Worm (Caenorhabditis elegans) whole organism, late embryonic: ENCODE data around the gene inx-1.

Experiments used
- C38D4.7 ChIP-seq: fragments of 200-800 bp; sonication (Bioruptor generic); optimal IDR thresholded peaks from 2 replicates; lab custom pipeline; 2018; ENCODE audit warnings: mild to moderate bottlenecking, missing genetic modification characterization, moderate library complexity, missing compliant biosample characterization
- K09A11.1 ChIP-seq: sonication (generic microtip); optimal IDR thresholded peaks from 2 replicates; lab custom pipeline; 2017; ENCODE audit warnings: antibody characterized with exemption, mild to moderate bottlenecking, missing genetic modification characterization, missing compliant biosample characterization; ENCODE audit not compliant: insufficient read depth
- T23F11.4 ChIP-seq: fragments of 200-800 bp; sonication (Bioruptor generic); optimal IDR thresholded peaks from 2 replicates; lab custom pipeline; 2018; ENCODE audit warnings: mild to moderate bottlenecking, missing genetic modification characterization, missing compliant biosample characterization
- ahr-1 ChIP-seq: sonication (generic microtip); optimal IDR thresholded peaks from 2 replicates; lab custom pipeline; 2016; ENCODE audit warnings: missing genetic modification characterization, missing compliant biosample characterization
- ceh-18 ChIP-seq: sonication (generic microtip); optimal IDR thresholded peaks from 2 replicates; lab custom pipeline; 2016; ENCODE audit warnings: missing genetic modification characterization, missing compliant biosample characterization
- ceh-2 ChIP-seq: sonication (generic microtip); optimal IDR thresholded peaks from 2 replicates; lab custom pipeline; 2016; ENCODE audit warnings: missing genotype, missing genetic modification characterization, missing compliant biosample characterization
- ceh-30 ChIP-seq: fragments of 150-350 bp; optimal IDR thresholded peaks from 2 replicates; lab custom pipeline; 2014; ENCODE audit warnings: missing biosample characterization, missing genetic modification characterization
- ceh-6 ChIP-seq: fragments of 200-800 bp; sonication (Bioruptor generic); optimal IDR thresholded peaks from 2 replicates; lab custom pipeline; 2018; ENCODE audit warnings: mild to moderate bottlenecking, missing genetic modification characterization, missing compliant biosample characterization
- ceh-9 ChIP-seq: sonication (generic microtip); optimal IDR thresholded peaks from 2 replicates; lab custom pipeline; 2016; ENCODE audit warnings: mild to moderate bottlenecking, missing genetic modification characterization, inconsistent platforms, missing compliant biosample characterization
- dve-1 ChIP-seq: sonication (generic microtip); optimal IDR thresholded peaks from 2 replicates; lab custom pipeline; 2017; ENCODE audit warnings: antibody characterized with exemption, mild to moderate bottlenecking, missing genetic modification characterization, missing compliant biosample characterization
- elt-2 ChIP-seq: sonication (generic microtip); optimal IDR thresholded peaks from 2 replicates; lab custom pipeline; 2016; ENCODE audit warnings: missing genetic modification reagents, missing genetic modification characterization, missing compliant biosample characterization
- elt-4 ChIP-seq: sonication (generic microtip); optimal IDR thresholded peaks from 2 replicates; lab custom pipeline; 2016; ENCODE audit warnings: missing genetic modification characterization, missing compliant biosample characterization
- ets-4 ChIP-seq: sonication (generic microtip); optimal IDR thresholded peaks from 2 replicates; lab custom pipeline; 2016; ENCODE audit warnings: missing genetic modification characterization, missing compliant biosample characterization
- eyg-1 ChIP-seq: sonication (generic microtip); optimal IDR thresholded peaks from 2 replicates; lab custom pipeline; 2016; ENCODE audit warnings: missing genotype, missing genetic modification characterization, missing compliant biosample characterization
- fax-1 ChIP-seq: sonication (generic microtip); optimal IDR thresholded peaks from 2 replicates; lab custom pipeline; 2016; ENCODE audit warnings: missing genotype, missing genetic modification characterization, missing compliant biosample characterization
- fkh-10 ChIP-seq: fragments of 150-350 bp; optimal IDR thresholded peaks from 2 replicates; lab custom pipeline; 2014; ENCODE audit warnings: missing biosample characterization, missing genetic modification reagents, missing genetic modification characterization
- gmeb-2 ChIP-seq: sonication (generic microtip); optimal IDR thresholded peaks from 2 replicates; lab custom pipeline; 2016; ENCODE audit warnings: missing genetic modification characterization, inconsistent platforms, missing compliant biosample characterization
- hlh-13 ChIP-seq: fragments of 200-800 bp; sonication (Bioruptor generic); optimal IDR thresholded peaks from 2 replicates; lab custom pipeline; 2018; ENCODE audit warnings: mild to moderate bottlenecking, missing genetic modification characterization, missing compliant biosample characterization
- hlh-15 ChIP-seq: sonication (generic microtip); optimal IDR thresholded peaks from 2 replicates; lab custom pipeline; 2016; ENCODE audit warnings: missing genetic modification characterization, missing compliant biosample characterization
- hlh-30 ChIP-seq: sonication (generic microtip); optimal IDR thresholded peaks from 2 replicates; lab custom pipeline; 2017; ENCODE audit warnings: antibody characterized with exemption, missing genetic modification characterization, missing compliant biosample characterization; ENCODE audit not compliant: insufficient read depth
- hlh-6 ChIP-seq: sonication (generic microtip); optimal IDR thresholded peaks from 2 replicates; lab custom pipeline; 2016; ENCODE audit warnings: missing genotype, missing genetic modification characterization, missing compliant biosample characterization
- lin-11 ChIP-seq: fragments of 200-800 bp; sonication (Bioruptor generic); optimal IDR thresholded peaks from 2 replicates; lab custom pipeline; 2018; ENCODE audit warnings: mild to moderate bottlenecking, missing genetic modification characterization, missing compliant biosample characterization
- nfya-1 ChIP-seq: sonication (generic microtip); optimal IDR thresholded peaks from 2 replicates; lab custom pipeline; 2017; ENCODE audit warnings: missing genetic modification characterization, mild to moderate bottlenecking, missing compliant biosample characterization, antibody characterized with exemption, moderate library complexity
- nhr-232 ChIP-seq: sonication (generic microtip); optimal IDR thresholded peaks from 2 replicates; lab custom pipeline; 2016; ENCODE audit warnings: missing genetic modification characterization, missing compliant biosample characterization
- npax-4 ChIP-seq: sonication (generic microtip); optimal IDR thresholded peaks from 2 replicates; lab custom pipeline; 2016; ENCODE audit warnings: missing genetic modification characterization, missing compliant biosample characterization
- odd-2 ChIP-seq: sonication (generic microtip); optimal IDR thresholded peaks from 2 replicates; lab custom pipeline; 2017; ENCODE audit warnings: antibody characterized with exemption, mild to moderate bottlenecking, missing genetic modification characterization, missing compliant biosample characterization
- pag-3 ChIP-seq: sonication (generic microtip); optimal IDR thresholded peaks from 2 replicates; lab custom pipeline; 2016; ENCODE audit warnings: missing compliant biosample characterization, missing genetic modification characterization, borderline replicate concordance
- pat-9 ChIP-seq: fragments of 200-800 bp; sonication (Bioruptor generic); optimal IDR thresholded peaks from 2 replicates; lab custom pipeline; 2018; ENCODE audit warnings: mild to moderate bottlenecking, missing genetic modification characterization, moderate library complexity, missing compliant biosample characterization
- pax-1 ChIP-seq: fragments of 150-350 bp; optimal IDR thresholded peaks from 2 replicates; lab custom pipeline; 2014; ENCODE audit warnings: missing biosample characterization, missing genetic modification characterization
- pha-4 ChIP-seq: fragments of 150-350 bp; optimal IDR thresholded peaks from 2 replicates; lab custom pipeline; 2018; ENCODE audit warnings: missing biosample characterization, missing genetic modification reagents, missing genetic modification characterization
- pqm-1 ChIP-seq: sonication (generic microtip); optimal IDR thresholded peaks from 2 replicates; lab custom pipeline; 2016; ENCODE audit warnings: missing genetic modification characterization, missing compliant biosample characterization
- pros-1 ChIP-seq: fragments of 150-350 bp; optimal IDR thresholded peaks from 2 replicates; lab custom pipeline; 2014; ENCODE audit warnings: missing biosample characterization, missing genetic modification reagents, missing genetic modification characterization
- ref-2 ChIP-seq: sonication (generic microtip); optimal IDR thresholded peaks from 2 replicates; lab custom pipeline; 2016; ENCODE audit warnings: missing genetic modification characterization, missing compliant biosample characterization
- sox-2 ChIP-seq: fragments of 200-800 bp; sonication (Bioruptor generic); IDR thresholded peaks from 2 replicates; pipeline ENCODE4 v1.3.6; 2022; ENCODE audit warnings: missing genetic modification reagents, missing genetic modification characterization, missing compliant biosample characterization
- syd-9 ChIP-seq: sonication (generic microtip); optimal IDR thresholded peaks from 2 replicates; lab custom pipeline; 2016; ENCODE audit warnings: mild to moderate bottlenecking, missing genetic modification characterization, moderate library complexity, missing compliant biosample characterization
- tbx-2 ChIP-seq: sonication (generic microtip); optimal IDR thresholded peaks from 2 replicates; lab custom pipeline; 2016; ENCODE audit warnings: missing genetic modification characterization, missing compliant biosample characterization
- tbx-7 ChIP-seq: sonication (generic microtip); optimal IDR thresholded peaks from 2 replicates; lab custom pipeline; 2016; ENCODE audit warnings: missing genotype, missing genetic modification characterization, missing compliant biosample characterization
- unc-3 ChIP-seq, 2 experiments: fragments of 200-800 bp in 1 of 2; sonication (Bioruptor generic) in 1 of 2; sonication (generic microtip) in 1 of 2; conservative IDR thresholded peaks in 1 of 2; optimal IDR thresholded peaks in 1 of 2; 2 replicates each; pipeline versions ENCODE4 v1.3.6 to Lab custom; 2016 to 2022; ENCODE audit warnings: missing compliant biosample characterization in 2 of 2, missing genetic modification characterization in 2 of 2, missing genetic modification reagents in 1 of 2
- unc-42 ChIP-seq: sonication (generic microtip); optimal IDR thresholded peaks from 2 replicates; lab custom pipeline; 2016; ENCODE audit warnings: missing genotype, missing genetic modification characterization, missing compliant biosample characterization
- unc-55 ChIP-seq: sonication (generic microtip); optimal IDR thresholded peaks from 2 replicates; lab custom pipeline; 2017; ENCODE audit warnings: missing biosample characterization, missing genetic modification reagents, missing genetic modification characterization
- unc-86 ChIP-seq: sonication (generic microtip); optimal IDR thresholded peaks from 2 replicates; lab custom pipeline; 2016; ENCODE audit warnings: missing genetic modification characterization, missing compliant biosample characterization
- zip-5 ChIP-seq: sonication (generic microtip); optimal IDR thresholded peaks from 2 replicates; lab custom pipeline; 2016; ENCODE audit warnings: missing genetic modification characterization, missing compliant biosample characterization

Gene inx-1

ce11 chrX:6913989-6914388, 42.2 kb downstream of the inx-1 start, which contains the start of gene nhx-4:
Gene nhx-4, plus strand, starts transcription at chrX:6914289.
- TF ChIP-seq hlh-15 (no peak), zip-5 (tag; lab: Kevin White, UChicago) (no peak), nhr-232 (tag; lab: Kevin White, UChicago) (no peak), gmeb-2 (tag; lab: Kevin White, UChicago) (no peak), pax-1 (tag; lab: Kevin White, UChicago) (no peak), ref-2 (tag; lab: Kevin White, UChicago) (no peak), elt-4 (tag; lab: Kevin White, UChicago) (no peak)

- no peak for TF ChIP-seq syd-9
- peak; percentile 76 for TF ChIP-seq elt-2
- TF ChIP-seq ceh-30: no peak
These were observed 50.6 kb downstream of the inx-1 start for ce11 chrX:6905581-6905980.

ce11 chrX:6904064-6904771, 52.0 kb downstream of the inx-1 start, which contains the start of gene sid-5:
Gene sid-5, plus strand, starts transcription at chrX:6904721.
- TF ChIP-seq unc-42 (tag; lab: Kevin White, UChicago): no peak
- TF ChIP-seq pros-1 (tag; lab: Kevin White, UChicago): no peak
- no peak for TF ChIP-seq sox-2 (GFP tag; lab: Robert Waterston, UW)
- no peak for TF ChIP-seq C38D4.7 (GFP tag; lab: Kevin White, UChicago)
- TF ChIP-seq T23F11.4: no peak
- TF ChIP-seq, all 69 proteins: peak for 0

- TF ChIP-seq fkh-10 (GFP tag; lab: Kevin White, UChicago) (no peak), ceh-18 (tag; lab: Kevin White, UChicago) (peak; percentile 33), pax-1 (tag; lab: Kevin White, UChicago) (no peak), ahr-1 (tag; lab: Kevin White, UChicago) (no peak), unc-42 (tag; lab: Kevin White, UChicago) (no peak), nhr-232 (tag; lab: Kevin White, UChicago) (peak; percentile 50), gmeb-2 (tag; lab: Kevin White, UChicago) (peak; percentile 76), hlh-30 (tag; lab: Kevin White, UChicago) (no peak), pros-1 (tag; lab: Kevin White, UChicago) (no peak), ceh-6 (GFP tag; lab: Kevin White, UChicago) (peak; percentile 75), zip-5 (tag; lab: Kevin White, UChicago) (no peak), elt-2 (peak; percentile 77), lin-11 (tag; lab: Kevin White, UChicago) (peak; percentile 63), hlh-13 (GFP tag; lab: Kevin White, UChicago) (no peak), npax-4 (tag; lab: Kevin White, UChicago) (peak; percentile 38), fax-1 (tag; lab: Kevin White, UChicago) (peak; percentile 57), ref-2 (tag; lab: Kevin White, UChicago) (peak; percentile 41), pat-9 (peak; percentile 68), eyg-1 (tag; lab: Kevin White, UChicago) (no peak), sox-2 (GFP tag; lab: Robert Waterston, UW) (peak; percentile 35; the same call in 1 of the 2 replicates), hlh-6 (peak; percentile 79), pha-4 (tag; lab: Kevin White, UChicago) (no peak), ceh-9 (no peak), pqm-1 (tag; lab: Kevin White, UChicago) (peak; percentile 64), odd-2 (no peak), unc-55 (no peak), syd-9 (peak; percentile 73), tbx-2 (peak; percentile 63), ets-4 (peak; percentile 17), tbx-7 (tag; lab: Kevin White, UChicago) (peak; percentile 40), nfya-1 (tag; lab: Kevin White, UChicago) (peak; percentile 40), K09A11.1 (no peak), ceh-30 (peak; percentile 8), unc-3 (GFP tag; conservative IDR thresholded peaks at IDR 0.05; lab: Robert Waterston, UW) (peak; percentile 73), unc-3 (tag; optimal IDR thresholded peaks at IDR 0.05; lab: Kevin White, UChicago) (peak; percentile 60), unc-86 (tag; lab: Kevin White, UChicago) (peak; percentile 37), dve-1 (tag; lab: Kevin White, UChicago) (peak; percentile 31), elt-4 (tag; lab: Kevin White, UChicago) (no peak), ceh-2 (tag; lab: Kevin White, UChicago) (peak; percentile 39), pag-3 (peak; percentile 25)
These were observed 53.2 kb downstream of the inx-1 start for ce11 chrX:6902958-6903357.
